Worm (Caenorhabditis elegans) whole organism, late embryonic: ENCODE measurements around the gene pks-1.

Experiments
- C38D4.7 ChIP-seq: fragments of 200-800 bp; sonication (Bioruptor generic); optimal IDR thresholded peaks from 2 replicates; lab custom pipeline; 2018; ENCODE audit warnings: mild to moderate bottlenecking, missing genetic modification characterization, moderate library complexity, missing compliant biosample characterization
- F13H6.1 ChIP-seq: sonication (generic microtip); optimal IDR thresholded peaks from 2 replicates; lab custom pipeline; 2016; ENCODE audit warnings: missing genetic modification characterization, missing compliant biosample characterization
- K02D7.2 ChIP-seq: sonication (generic microtip); optimal IDR thresholded peaks from 2 replicates; lab custom pipeline; 2017; ENCODE audit warnings: mild to moderate bottlenecking, missing genetic modification characterization, missing compliant biosample characterization
- K09A11.1 ChIP-seq: sonication (generic microtip); optimal IDR thresholded peaks from 2 replicates; lab custom pipeline; 2017; ENCODE audit warnings: antibody characterized with exemption, mild to moderate bottlenecking, missing genetic modification characterization, missing compliant biosample characterization; ENCODE audit not compliant: insufficient read depth
- T23F11.4 ChIP-seq: fragments of 200-800 bp; sonication (Bioruptor generic); optimal IDR thresholded peaks from 2 replicates; lab custom pipeline; 2018; ENCODE audit warnings: mild to moderate bottlenecking, missing genetic modification characterization, missing compliant biosample characterization
- Y22D7AL.16 ChIP-seq: sonication (generic microtip); optimal IDR thresholded peaks from 2 replicates; lab custom pipeline; 2016; ENCODE audit warnings: missing genetic modification characterization, missing compliant biosample characterization
- ama-1 ChIP-seq: fragments of 150-350 bp; optimal IDR thresholded peaks from 2 replicates; lab custom pipeline; 2014
- ceh-14 ChIP-seq: sonication (generic microtip); optimal IDR thresholded peaks from 2 replicates; lab custom pipeline; 2016; ENCODE audit warnings: missing genotype, missing genetic modification characterization, missing compliant biosample characterization
- ceh-18 ChIP-seq: sonication (generic microtip); optimal IDR thresholded peaks from 2 replicates; lab custom pipeline; 2016; ENCODE audit warnings: missing genetic modification characterization, missing compliant biosample characterization
- ceh-19 ChIP-seq: fragments of 200-800 bp; sonication (Bioruptor generic); optimal IDR thresholded peaks from 2 replicates; lab custom pipeline; 2018; ENCODE audit warnings: mild to moderate bottlenecking, missing genetic modification characterization, missing compliant biosample characterization
- ceh-22 ChIP-seq: sonication (generic microtip); optimal IDR thresholded peaks from 2 replicates; lab custom pipeline; 2017; ENCODE audit warnings: missing biosample characterization, missing genetic modification characterization
- ceh-30 ChIP-seq: fragments of 150-350 bp; optimal IDR thresholded peaks from 2 replicates; lab custom pipeline; 2014; ENCODE audit warnings: missing biosample characterization, missing genetic modification characterization
- ceh-31 ChIP-seq: sonication (generic microtip); optimal IDR thresholded peaks from 2 replicates; lab custom pipeline; 2016; ENCODE audit warnings: missing genetic modification characterization, missing compliant biosample characterization
- ceh-6 ChIP-seq: fragments of 200-800 bp; sonication (Bioruptor generic); optimal IDR thresholded peaks from 2 replicates; lab custom pipeline; 2018; ENCODE audit warnings: mild to moderate bottlenecking, missing genetic modification characterization, missing compliant biosample characterization
- che-1 ChIP-seq: sonication (generic microtip); optimal IDR thresholded peaks from 2 replicates; lab custom pipeline; 2016; ENCODE audit warnings: mild to moderate bottlenecking, missing genetic modification characterization, missing compliant biosample characterization
- dmd-4 ChIP-seq: sonication (generic microtip); optimal IDR thresholded peaks from 2 replicates; lab custom pipeline; 2016; ENCODE audit warnings: borderline replicate concordance, missing genetic modification characterization, missing compliant biosample characterization
- dve-1 ChIP-seq: sonication (generic microtip); optimal IDR thresholded peaks from 2 replicates; lab custom pipeline; 2017; ENCODE audit warnings: antibody characterized with exemption, mild to moderate bottlenecking, missing genetic modification characterization, missing compliant biosample characterization
- elt-2 ChIP-seq: sonication (generic microtip); optimal IDR thresholded peaks from 2 replicates; lab custom pipeline; 2016; ENCODE audit warnings: missing genetic modification reagents, missing genetic modification characterization, missing compliant biosample characterization
- elt-4 ChIP-seq: sonication (generic microtip); optimal IDR thresholded peaks from 2 replicates; lab custom pipeline; 2016; ENCODE audit warnings: missing genetic modification characterization, missing compliant biosample characterization
- eyg-1 ChIP-seq: sonication (generic microtip); optimal IDR thresholded peaks from 2 replicates; lab custom pipeline; 2016; ENCODE audit warnings: missing genotype, missing genetic modification characterization, missing compliant biosample characterization
- gmeb-2 ChIP-seq: sonication (generic microtip); optimal IDR thresholded peaks from 2 replicates; lab custom pipeline; 2016; ENCODE audit warnings: missing genetic modification characterization, inconsistent platforms, missing compliant biosample characterization
- hlh-13 ChIP-seq: fragments of 200-800 bp; sonication (Bioruptor generic); optimal IDR thresholded peaks from 2 replicates; lab custom pipeline; 2018; ENCODE audit warnings: mild to moderate bottlenecking, missing genetic modification characterization, missing compliant biosample characterization
- hlh-15 ChIP-seq: sonication (generic microtip); optimal IDR thresholded peaks from 2 replicates; lab custom pipeline; 2016; ENCODE audit warnings: missing genetic modification characterization, missing compliant biosample characterization
- hlh-6 ChIP-seq: sonication (generic microtip); optimal IDR thresholded peaks from 2 replicates; lab custom pipeline; 2016; ENCODE audit warnings: missing genotype, missing genetic modification characterization, missing compliant biosample characterization
- hlh-8 ChIP-seq: sonication (generic microtip); optimal IDR thresholded peaks from 2 replicates; lab custom pipeline; 2016; ENCODE audit warnings: missing genotype, missing genetic modification characterization, missing compliant biosample characterization
- lim-6 ChIP-seq: sonication (generic microtip); optimal IDR thresholded peaks from 2 replicates; lab custom pipeline; 2016; ENCODE audit warnings: missing genetic modification characterization, missing compliant biosample characterization
- madf-2 ChIP-seq: sonication (generic microtip); optimal IDR thresholded peaks from 2 replicates; lab custom pipeline; 2017; ENCODE audit warnings: missing genetic modification characterization, missing compliant biosample characterization
- nfya-1 ChIP-seq: sonication (generic microtip); optimal IDR thresholded peaks from 2 replicates; lab custom pipeline; 2017; ENCODE audit warnings: missing genetic modification characterization, mild to moderate bottlenecking, missing compliant biosample characterization, antibody characterized with exemption, moderate library complexity
- nhr-11 ChIP-seq: fragments of 150-350 bp; optimal IDR thresholded peaks from 2 replicates; lab custom pipeline; 2014; ENCODE audit warnings: missing biosample characterization, missing genetic modification characterization
- nhr-232 ChIP-seq: sonication (generic microtip); optimal IDR thresholded peaks from 2 replicates; lab custom pipeline; 2016; ENCODE audit warnings: missing genetic modification characterization, missing compliant biosample characterization
- npax-4 ChIP-seq: sonication (generic microtip); optimal IDR thresholded peaks from 2 replicates; lab custom pipeline; 2016; ENCODE audit warnings: missing genetic modification characterization, missing compliant biosample characterization
- pat-9 ChIP-seq: fragments of 200-800 bp; sonication (Bioruptor generic); optimal IDR thresholded peaks from 2 replicates; lab custom pipeline; 2018; ENCODE audit warnings: mild to moderate bottlenecking, missing genetic modification characterization, moderate library complexity, missing compliant biosample characterization
- pax-1 ChIP-seq: fragments of 150-350 bp; optimal IDR thresholded peaks from 2 replicates; lab custom pipeline; 2014; ENCODE audit warnings: missing biosample characterization, missing genetic modification characterization
- pha-4 ChIP-seq: fragments of 150-350 bp; optimal IDR thresholded peaks from 2 replicates; lab custom pipeline; 2018; ENCODE audit warnings: missing biosample characterization, missing genetic modification reagents, missing genetic modification characterization
- pqm-1 ChIP-seq: sonication (generic microtip); optimal IDR thresholded peaks from 2 replicates; lab custom pipeline; 2016; ENCODE audit warnings: missing genetic modification characterization, missing compliant biosample characterization
- ref-2 ChIP-seq: sonication (generic microtip); optimal IDR thresholded peaks from 2 replicates; lab custom pipeline; 2016; ENCODE audit warnings: missing genetic modification characterization, missing compliant biosample characterization
- rnt-1 ChIP-seq: sonication (generic microtip); optimal IDR thresholded peaks from 2 replicates; lab custom pipeline; 2016; ENCODE audit warnings: missing genetic modification characterization, missing compliant biosample characterization
- sox-2 ChIP-seq: fragments of 200-800 bp; sonication (Bioruptor generic); IDR thresholded peaks from 2 replicates; pipeline ENCODE4 v1.3.6; 2022; ENCODE audit warnings: missing genetic modification reagents, missing genetic modification characterization, missing compliant biosample characterization
- syd-9 ChIP-seq: sonication (generic microtip); optimal IDR thresholded peaks from 2 replicates; lab custom pipeline; 2016; ENCODE audit warnings: mild to moderate bottlenecking, missing genetic modification characterization, moderate library complexity, missing compliant biosample characterization
- tbx-7 ChIP-seq: sonication (generic microtip); optimal IDR thresholded peaks from 2 replicates; lab custom pipeline; 2016; ENCODE audit warnings: missing genotype, missing genetic modification characterization, missing compliant biosample characterization
- ttx-3 ChIP-seq: sonication (generic microtip); optimal IDR thresholded peaks from 2 replicates; lab custom pipeline; 2016; ENCODE audit warnings: missing genetic modification reagents, missing genetic modification characterization, missing compliant biosample characterization
- unc-3 ChIP-seq, 2 experiments: fragments of 200-800 bp in 1 of 2; sonication (Bioruptor generic) in 1 of 2; sonication (generic microtip) in 1 of 2; conservative IDR thresholded peaks in 1 of 2; optimal IDR thresholded peaks in 1 of 2; 2 replicates each; pipeline versions ENCODE4 v1.3.6 to Lab custom; 2016 to 2022; ENCODE audit warnings: missing compliant biosample characterization in 2 of 2, missing genetic modification characterization in 2 of 2, missing genetic modification reagents in 1 of 2
- unc-42 ChIP-seq: sonication (generic microtip); optimal IDR thresholded peaks from 2 replicates; lab custom pipeline; 2016; ENCODE audit warnings: missing genotype, missing genetic modification characterization, missing compliant biosample characterization
- unc-86 ChIP-seq: sonication (generic microtip); optimal IDR thresholded peaks from 2 replicates; lab custom pipeline; 2016; ENCODE audit warnings: missing genetic modification characterization, missing compliant biosample characterization

pks-1 gene

ce11 chrX:5397300-5397699, 16.3 kb upstream of the pks-1 start, which contains the start of gene C03F11.2:
C03F11.2 (minus strand) TSS chrX:5397400.
- TF ChIP-seq hlh-13 (GFP tag; lab: Kevin White, UChicago) (no peak), ceh-6 (GFP tag; lab: Kevin White, UChicago) (no peak), ceh-19 (GFP tag; lab: Kevin White, UChicago) (no peak), sox-2 (GFP tag; lab: Robert Waterston, UW) (no peak), dmd-4 (tag; lab: Kevin White, UChicago) (no peak), ceh-31 (tag; lab: Kevin White, UChicago) (no peak), hlh-15 (tag; lab: Kevin White, UChicago) (no peak), tbx-7 (no peak), madf-2 (tag; lab: Kevin White, UChicago) (no peak), rnt-1 (tag; lab: Kevin White, UChicago) (no peak), npax-4 (tag; lab: Kevin White, UChicago) (no peak), nhr-11 (tag; lab: Kevin White, UChicago) (no peak), nfya-1 (tag; lab: Kevin White, UChicago) (no peak), unc-42 (tag; lab: Kevin White, UChicago) (no peak), ceh-14 (tag; lab: Kevin White, UChicago) (no peak), Y22D7AL.16 (tag; lab: Kevin White, UChicago) (no peak), pat-9 (tag; lab: Kevin White, UChicago) (no peak)

ce11 chrX:5400524-5400923, 13.1 kb upstream of the pks-1 start, which contains the start of gene scav-1:
scav-1 (minus strand) TSS chrX:5400584.
- TF ChIP-seq unc-3 (GFP tag; conservative IDR thresholded peaks at IDR 0.05; lab: Robert Waterston, UW) (no peak), unc-3 (tag; optimal IDR thresholded peaks at IDR 0.05; lab: Kevin White, UChicago) (no peak), elt-2 (tag; lab: Kevin White, UChicago) (peak; percentile 61)

ce11 chrX:5406345-5406744, 7.3 kb upstream of the pks-1 start, which contains the start of gene C03F11.4:
C03F11.4 (minus strand) TSS chrX:5406445.
- TF ChIP-seq nhr-232 (tag; lab: Kevin White, UChicago) (no peak), gmeb-2 (tag; lab: Kevin White, UChicago) (no peak), unc-3 (GFP tag; conservative IDR thresholded peaks at IDR 0.05; lab: Robert Waterston, UW) (no peak), unc-3 (tag; optimal IDR thresholded peaks at IDR 0.05; lab: Kevin White, UChicago) (no peak), ceh-18 (no peak), syd-9 (tag; lab: Kevin White, UChicago) (no peak), eyg-1 (tag; lab: Kevin White, UChicago) (no peak), pat-9 (tag; lab: Kevin White, UChicago) (no peak), lim-6 (tag; lab: Kevin White, UChicago) (no peak)

DNA sequence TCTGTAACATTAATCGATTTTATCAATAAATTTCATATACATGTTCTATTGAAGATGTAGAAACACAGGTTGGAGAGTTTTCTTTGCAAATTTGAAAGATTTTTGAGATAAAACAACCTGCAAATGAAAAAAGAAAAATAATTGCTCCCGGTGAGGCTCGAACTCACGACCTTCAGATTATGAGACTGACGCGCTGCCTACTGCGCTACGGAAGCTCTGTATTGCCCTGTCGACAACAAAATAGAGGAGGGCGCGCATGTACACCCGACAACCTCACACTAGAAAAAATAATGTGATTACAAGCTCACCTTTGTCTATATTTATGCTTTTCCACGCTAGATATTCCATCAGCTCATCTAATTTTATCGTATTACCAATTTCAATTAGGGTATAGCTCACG, 6.3 kb upstream of the pks-1 start:
- peak; percentile 37 for TF ChIP-seq pat-9 (tag; lab: Kevin White, UChicago)
- peak; percentile 32 for TF ChIP-seq gmeb-2 (tag; lab: Kevin White, UChicago)
- TF ChIP-seq sox-2 (GFP tag; lab: Robert Waterston, UW) = no peak
- peak; percentile 4 for TF ChIP-seq unc-86 (tag; lab: Kevin White, UChicago)
- no peak for TF ChIP-seq pha-4 (tag; lab: Kevin White, UChicago)
- TF ChIP-seq nhr-11 (tag; lab: Kevin White, UChicago) = no peak
- TF ChIP-seq hlh-6 (tag; lab: Kevin White, UChicago) = no peak
- TF ChIP-seq madf-2 (tag; lab: Kevin White, UChicago) = peak; percentile 31
- TF ChIP-seq K09A11.1 (tag; lab: Kevin White, UChicago) = no peak
- no peak for TF ChIP-seq ref-2 (tag; lab: Kevin White, UChicago)
- no peak for TF ChIP-seq elt-4 (tag; lab: Kevin White, UChicago)
- TF ChIP-seq eyg-1 (tag; lab: Kevin White, UChicago) = no peak
- no peak for TF ChIP-seq pqm-1 (tag; lab: Kevin White, UChicago)
- TF ChIP-seq ceh-31 (tag; lab: Kevin White, UChicago) = no peak
- TF ChIP-seq lim-6 (tag; lab: Kevin White, UChicago) = no peak
- no peak for TF ChIP-seq ttx-3 (tag; lab: Kevin White, UChicago)
- no peak for TF ChIP-seq dve-1 (tag; lab: Kevin White, UChicago)
- no peak for TF ChIP-seq hlh-8
- TF ChIP-seq unc-42 (tag; lab: Kevin White, UChicago) = no peak
- TF ChIP-seq C38D4.7 (GFP tag; lab: Kevin White, UChicago) = peak; percentile 37
- TF ChIP-seq K02D7.2 (tag; lab: Kevin White, UChicago) = no peak
- TF ChIP-seq dmd-4 (tag; lab: Kevin White, UChicago) = no peak
- TF ChIP-seq ceh-22 = no peak
- TF ChIP-seq nhr-232 (tag; lab: Kevin White, UChicago) = peak; percentile 8
- TF ChIP-seq ama-1 = no peak
- TF ChIP-seq F13H6.1 (tag; lab: Kevin White, UChicago) = peak; percentile 16
- no peak for TF ChIP-seq T23F11.4 (GFP tag; lab: Kevin White, UChicago)
- TF ChIP-seq che-1 (tag; lab: Kevin White, UChicago) = peak; percentile 35
- TF ChIP-seq ceh-30 (tag; lab: Kevin White, UChicago) = no peak
- TF ChIP-seq syd-9 (tag; lab: Kevin White, UChicago) = no peak
- TF ChIP-seq pax-1 (tag; lab: Kevin White, UChicago) = no peak
- no peak for TF ChIP-seq tbx-7
